In the genomic region with DNA sequence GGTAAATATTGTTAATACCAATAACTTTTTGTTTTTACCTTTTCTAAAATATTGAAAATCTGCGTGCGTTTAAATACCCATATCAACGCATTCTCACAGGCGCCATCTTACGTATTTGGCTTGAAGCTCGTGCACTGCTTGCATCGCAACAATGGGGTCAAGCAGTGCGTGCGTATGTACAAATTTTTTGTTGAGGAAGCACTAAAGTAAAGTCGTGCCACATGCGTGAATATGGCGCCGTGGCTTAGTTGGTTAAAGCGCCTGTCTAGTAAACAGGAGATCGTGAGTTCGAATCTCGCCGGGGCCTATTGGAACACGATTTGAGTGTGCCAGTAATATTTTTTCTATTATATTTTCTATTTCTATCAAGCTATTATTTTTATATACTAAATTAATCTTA, we compare ENCODE assay signal across 6 fruit fly cellular contexts.
A peak's percentile ranks its signal among the peaks of the same experiment; 100 is the strongest.
TF ChIP-seq lines count a peak whose summit lies in the region.

No protein-coding gene starts in this region.

- peak; percentile 97 to 98 for TF ChIP-seq CTCF in S2 (optimal IDR thresholded peaks at IDR 0.05; lab: Kevin White, UChicago)
- TF ChIP-seq CTCF in whole organism, embryonic (GFP tag; optimal IDR thresholded peaks at IDR 0.05; lab: Kevin White, UChicago) = peak; percentile 98

TF ChIP-seq in whole organism, adult, 20 proteins besides CTCF, POLR2A, EP300 and RAD21 (continues in another document):
- TF ChIP-seq CG1620 (GFP tag; optimal IDR thresholded peaks at IDR 0.05; lab: Kevin White, UChicago) (peak; percentile 43), Crg-1 (GFP tag; optimal IDR thresholded peaks at IDR 0.05; lab: Kevin White, UChicago) (peak; percentile 22), CG7045 (GFP tag; optimal IDR thresholded peaks at IDR 0.05; lab: Kevin White, UChicago) (no peak), tj (GFP tag; optimal IDR thresholded peaks at IDR 0.05; lab: Kevin White, UChicago) (no peak), CG7101 (tag; optimal IDR thresholded peaks at IDR 0.05; lab: Kevin White, UChicago) (peak; percentile 8), Hr96 (GFP tag; optimal IDR thresholded peaks at IDR 0.05; lab: Kevin White, UChicago) (no peak), CG5204 (GFP tag; optimal IDR thresholded peaks at IDR 0.05; lab: Kevin White, UChicago) (no peak), kay (GFP tag; lab: Kevin White, UChicago; ENCODE audit: borderline replicate concordance) (no peak), CG11617 (GFP tag; optimal IDR thresholded peaks at IDR 0.05; lab: Kevin White, UChicago) (no peak), ovo (GFP tag; optimal IDR thresholded peaks at IDR 0.05; lab: Kevin White, UChicago) (no peak), CG12768 (GFP tag; optimal IDR thresholded peaks at IDR 0.05; lab: Kevin White, UChicago) (no peak), Clk (GFP tag; optimal IDR thresholded peaks at IDR 0.05; lab: Kevin White, UChicago) (no peak), CG33017 (tag; optimal IDR thresholded peaks at IDR 0.05; lab: Kevin White, UChicago) (no peak), cnc (optimal IDR thresholded peaks at IDR 0.05; lab: Kevin White, UChicago) (no peak), cic (GFP tag; optimal IDR thresholded peaks at IDR 0.05; lab: Kevin White, UChicago) (peak; percentile 9), Mnt (GFP tag; optimal IDR thresholded peaks at IDR 0.05; lab: Kevin White, UChicago) (peak; percentile 13), toe (GFP tag; optimal IDR thresholded peaks at IDR 0.05; lab: Kevin White, UChicago) (peak; percentile 35)

TF ChIP-seq in whole organism, embryonic, 481 proteins besides CTCF, POLR2A, EP300 and RAD21 (continues in another document):
- TF ChIP-seq CG9817 (tag; optimal IDR thresholded peaks at IDR 0.05; lab: Kevin White, UChicago) = peak; percentile 14
- peak; percentile 44; the same call in 1 of the 4 replicates for TF ChIP-seq Dll (GFP tag; IDR thresholded peaks at IDR 0.05; lab: Robert Waterston, UW; ENCODE audit: partially characterized antibody)
- peak; percentile 39; the same call in 1 of the 2 replicates for TF ChIP-seq Ptx1 (GFP tag; IDR thresholded peaks at IDR 0.05; lab: Robert Waterston, UW)
- TF ChIP-seq Ada2b (GFP tag; IDR thresholded peaks at IDR 0.05; lab: Robert Waterston, UW) = no peak
- peak; percentile 55 for TF ChIP-seq MTF-1 (GFP tag; optimal IDR thresholded peaks at IDR 0.05; lab: Kevin White, UChicago; ENCODE audit: borderline replicate concordance)
- TF ChIP-seq CG33557 (GFP tag; optimal IDR thresholded peaks at IDR 0.05; lab: Kevin White, UChicago) = peak; percentile 13
- peak; percentile 19 for TF ChIP-seq CG12391 (tag; optimal IDR thresholded peaks at IDR 0.05; lab: Kevin White, UChicago)
- no peak for TF ChIP-seq CG43689 (GFP tag; IDR thresholded peaks at IDR 0.05; lab: Robert Waterston, UW)
- TF ChIP-seq Meics (GFP tag; optimal IDR thresholded peaks at IDR 0.05; lab: Kevin White, UChicago) = no peak
- TF ChIP-seq dan (GFP tag; IDR thresholded peaks at IDR 0.05; lab: Robert Waterston, UW) = no peak
- TF ChIP-seq CG4360 (GFP tag; IDR thresholded peaks at IDR 0.05; lab: Robert Waterston, UW) = peak; percentile 42; the same call in 1 of the 2 replicates
- 0 out of 2 replicates have a peak, but pooled peaks have one; percentile 29 for TF ChIP-seq Nf-YA (GFP tag; IDR thresholded peaks at IDR 0.05; lab: Robert Waterston, UW)
- TF ChIP-seq Hr39 (optimal IDR thresholded peaks at IDR 0.05; lab: Kevin White, UChicago) = no peak
- peak; percentile 40 for TF ChIP-seq nmo (GFP tag; optimal IDR thresholded peaks at IDR 0.05; lab: Kevin White, UChicago)
- TF ChIP-seq CG2875 (GFP tag; optimal IDR thresholded peaks at IDR 0.05; lab: Kevin White, UChicago) = peak; percentile 20
- no peak for TF ChIP-seq CG1792 (GFP tag; optimal IDR thresholded peaks at IDR 0.05; lab: Kevin White, UChicago)

TF ChIP-seq in whole organism, prepupa, 60 proteins besides CTCF, POLR2A, EP300 and RAD21 (continues in another document):
- TF ChIP-seq Met (GFP tag; optimal IDR thresholded peaks at IDR 0.05; lab: Kevin White, UChicago) = peak; percentile 25
- no peak for TF ChIP-seq fkh (GFP tag; optimal IDR thresholded peaks at IDR 0.05; lab: Kevin White, UChicago)
- peak; percentile 42 for TF ChIP-seq CG31627 (GFP tag; optimal IDR thresholded peaks at IDR 0.05; lab: Kevin White, UChicago)
- peak; percentile 31 for TF ChIP-seq Hr39 (GFP tag; optimal IDR thresholded peaks at IDR 0.05; lab: Kevin White, UChicago)
- no peak for TF ChIP-seq Sox15 (GFP tag; optimal IDR thresholded peaks at IDR 0.05; lab: Kevin White, UChicago)
- TF ChIP-seq CG3919 (GFP tag; optimal IDR thresholded peaks at IDR 0.05; lab: Kevin White, UChicago) = peak; percentile 37
- TF ChIP-seq svp (GFP tag; lab: Kevin White, UChicago) = peak; percentile 13
- TF ChIP-seq fd59A (GFP tag; optimal IDR thresholded peaks at IDR 0.05; lab: Kevin White, UChicago) = no peak
- TF ChIP-seq CG8119 (GFP tag; IDR thresholded peaks at IDR 0.05; lab: Robert Waterston, UW) = no peak; the same call in 2 of the 3 replicates
- 0 out of 2 replicates have a peak, but pooled peaks have one; percentile 12 for TF ChIP-seq CG15336 (GFP tag; IDR thresholded peaks at IDR 0.05; lab: Robert Waterston, UW)
- TF ChIP-seq CG6792 (GFP tag; optimal IDR thresholded peaks at IDR 0.05; lab: Kevin White, UChicago) = peak; percentile 7
- TF ChIP-seq Sox14 (GFP tag; optimal IDR thresholded peaks at IDR 0.05; lab: Kevin White, UChicago) = peak; percentile 17
- peak; percentile 35 for TF ChIP-seq cyc (GFP tag; optimal IDR thresholded peaks at IDR 0.05; lab: Kevin White, UChicago)
- peak; percentile 22 for TF ChIP-seq lz (GFP tag; optimal IDR thresholded peaks at IDR 0.05; lab: Kevin White, UChicago)
- no peak for TF ChIP-seq CG7368 (GFP tag; optimal IDR thresholded peaks at IDR 0.05; lab: Kevin White, UChicago)
- peak; percentile 68 for TF ChIP-seq Eip78C (GFP tag; lab: Kevin White, UChicago)
- peak; percentile 99 for TF ChIP-seq dsx (GFP tag; optimal IDR thresholded peaks at IDR 0.05; lab: Kevin White, UChicago; ENCODE audit: poor library complexity, severe bottlenecking)
- no peak for TF ChIP-seq Eip93F (GFP tag; optimal IDR thresholded peaks at IDR 0.05; lab: Kevin White, UChicago)

TF ChIP-seq in whole organism, pupa, 21 proteins besides CTCF, POLR2A, EP300 and RAD21:
- peak; percentile 9 for TF ChIP-seq CG8159 (tag; optimal IDR thresholded peaks at IDR 0.05; lab: Kevin White, UChicago)
- peak; percentile 39; the same call in 1 of the 3 replicates for TF ChIP-seq CG4496 (GFP tag; IDR thresholded peaks at IDR 0.05; lab: Robert Waterston, UW)
- no peak for TF ChIP-seq Pif1B (GFP tag; optimal IDR thresholded peaks at IDR 0.05; lab: Kevin White, UChicago)
- peak; percentile 1 for TF ChIP-seq Snoo (tag; optimal IDR thresholded peaks at IDR 0.05; lab: Kevin White, UChicago)

TF ChIP-seq in whole organism, wandering third instar larva, 38 proteins besides CTCF, POLR2A, EP300 and RAD21:
- TF ChIP-seq CG32264 (GFP tag; optimal IDR thresholded peaks at IDR 0.05; lab: Kevin White, UChicago) (no peak), Hnf4 (GFP tag; optimal IDR thresholded peaks at IDR 0.05; lab: Kevin White, UChicago) (peak; percentile 66), br (GFP tag; optimal IDR thresholded peaks at IDR 0.05; lab: Kevin White, UChicago) (peak; percentile 25), Dfd (GFP tag; optimal IDR thresholded peaks at IDR 0.05; lab: Kevin White, UChicago) (no peak), foxo (GFP tag; optimal IDR thresholded peaks at IDR 0.05; lab: Kevin White, UChicago) (peak in 1 of 2 experiments; percentile 20), Myc (optimal IDR thresholded peaks at IDR 0.05; lab: Kevin White, UChicago) (peak; percentile 85), Rel (GFP tag; optimal IDR thresholded peaks at IDR 0.05; lab: Kevin White, UChicago) (no peak), Rel (tag; optimal IDR thresholded peaks at IDR 0.05; lab: Kevin White, UChicago) (peak; percentile 6), jim (GFP tag; optimal IDR thresholded peaks at IDR 0.05; lab: Kevin White, UChicago) (no peak), GATAd (GFP tag; optimal IDR thresholded peaks at IDR 0.05; lab: Kevin White, UChicago) (no peak), rgr (GFP tag; optimal IDR thresholded peaks at IDR 0.05; lab: Kevin White, UChicago) (peak; percentile 27), Hr83 (GFP tag; optimal IDR thresholded peaks at IDR 0.05; lab: Kevin White, UChicago; ENCODE audit: poor library complexity, severe bottlenecking) (peak; percentile 19), HLH106 (tag; optimal IDR thresholded peaks at IDR 0.05; lab: Kevin White, UChicago) (peak; percentile 13), Sp1 (GFP tag; optimal IDR thresholded peaks at IDR 0.05; lab: Kevin White, UChicago) (peak; percentile 1), sv (GFP tag; optimal IDR thresholded peaks at IDR 0.05; lab: Kevin White, UChicago) (no peak), N (GFP tag; optimal IDR thresholded peaks at IDR 0.05; lab: Kevin White, UChicago) (peak; percentile 60)
